Worm (Caenorhabditis elegans) whole organism, L4 larva: ENCODE measurements around the gene K08E4.7.

Experiments
- D1046.2 ChIP-seq: fragments of 200-800 bp; sonication (Bioruptor generic); IDR thresholded peaks from 2 replicates; pipeline ENCODE4 v1.3.6; 2022; ENCODE audit warnings: missing genetic modification characterization, missing compliant biosample characterization
- F37D6.2 ChIP-seq: sonication (generic microtip); optimal IDR thresholded peaks from 2 replicates; lab custom pipeline; 2016; ENCODE audit warnings: mild to moderate bottlenecking, missing genetic modification characterization, missing compliant biosample characterization
- F44E2.7 ChIP-seq: fragments of 200-800 bp; sonication (Bioruptor generic); IDR thresholded peaks from 2 replicates; pipeline ENCODE4 v2.1.2; 2022; ENCODE audit warnings: missing genetic modification characterization, missing compliant biosample characterization
- F49E8.2 ChIP-seq: sonication (generic microtip); optimal IDR thresholded peaks from 2 replicates; lab custom pipeline; 2016; ENCODE audit warnings: missing compliant biosample characterization, mild to moderate bottlenecking, missing genetic modification characterization, borderline replicate concordance
- Y5F2A.4 ChIP-seq: fragments of 200-800 bp; sonication (Bioruptor generic); optimal IDR thresholded peaks from 2 replicates; lab custom pipeline; 2018; ENCODE audit warnings: mild to moderate bottlenecking, missing genetic modification characterization, missing compliant biosample characterization
- ZK546.5 ChIP-seq, 2 experiments: sonication (generic microtip); optimal IDR thresholded peaks; 2 replicates each; lab custom pipeline; 2017; ENCODE audit warnings: missing biosample characterization in 2 of 2, missing genetic modification characterization in 2 of 2
- aha-1 ChIP-seq: fragments of 150-350 bp; peaks from one replicate; lab custom pipeline; 2014; ENCODE audit warnings: missing biosample characterization, missing genetic modification characterization
- ama-1 ChIP-seq: fragments of 150-350 bp; optimal IDR thresholded peaks from 2 replicates; lab custom pipeline; 2014; ENCODE audit warnings: inconsistent platforms, mixed read lengths
- ceh-32 ChIP-seq: sonication (generic microtip); optimal IDR thresholded peaks from 2 replicates; lab custom pipeline; 2016; ENCODE audit warnings: mild to moderate bottlenecking, missing genetic modification characterization, missing compliant biosample characterization; ENCODE audit not compliant: poor library complexity
- daf-16 ChIP-seq, 3 experiments: sonication (generic microtip); optimal IDR thresholded peaks; 2 replicates each; lab custom pipeline; 2016 to 2017; ENCODE audit warnings: missing genetic modification characterization in 3 of 3, missing genetic modification reagents in 3 of 3, mild to moderate bottlenecking in 2 of 3, missing compliant biosample characterization in 2 of 3, missing biosample characterization in 1 of 3, moderate library complexity in 1 of 3
- daf-19 ChIP-seq: fragments of 200-800 bp; sonication (Bioruptor generic); conservative IDR thresholded peaks from 2 replicates; pipeline ENCODE4 v1.3.6; 2022; ENCODE audit warnings: missing genetic modification characterization, missing compliant biosample characterization
- daf-8 ChIP-seq: fragments of 200-800 bp; sonication (Bioruptor generic); IDR thresholded peaks from 2 replicates; pipeline ENCODE4 v1.3.6; 2022; ENCODE audit warnings: missing genetic modification characterization, missing compliant biosample characterization
- dmd-6 ChIP-seq: fragments of 200-800 bp; sonication (Bioruptor generic); IDR thresholded peaks from 2 replicates; pipeline ENCODE4 v1.3.6; 2022; ENCODE audit warnings: missing genetic modification reagents, missing genetic modification characterization, missing compliant biosample characterization
- dve-1 ChIP-seq: sonication (generic microtip); optimal IDR thresholded peaks from 2 replicates; lab custom pipeline; 2017; ENCODE audit warnings: antibody characterized with exemption, mild to moderate bottlenecking, missing genetic modification characterization, missing compliant biosample characterization; ENCODE audit not compliant: insufficient read depth
- egl-43 ChIP-seq: fragments of 200-800 bp; sonication (Bioruptor generic); IDR thresholded peaks from 2 replicates; pipeline ENCODE4 v1.3.6; 2022; ENCODE audit warnings: missing genetic modification reagents, missing genetic modification characterization, missing compliant biosample characterization
- fos-1 ChIP-seq: fragments of 150-350 bp; optimal IDR thresholded peaks from 2 replicates; lab custom pipeline; 2014; ENCODE audit warnings: missing biosample characterization, missing genetic modification characterization
- gei-8 ChIP-seq: fragments of 200-800 bp; sonication (Bioruptor generic); optimal IDR thresholded peaks from 2 replicates; lab custom pipeline; 2018; ENCODE audit warnings: mild to moderate bottlenecking, missing genetic modification characterization, missing compliant biosample characterization
- lin-1 ChIP-seq: fragments of 200-800 bp; sonication (Bioruptor generic); IDR thresholded peaks from 2 replicates; pipeline ENCODE4 v1.3.6; 2022; ENCODE audit warnings: missing genetic modification reagents, missing genetic modification characterization, missing compliant biosample characterization
- lin-13 ChIP-seq: fragments of 150-350 bp; optimal IDR thresholded peaks from 2 replicates; lab custom pipeline; 2014; ENCODE audit warnings: missing biosample characterization, missing genetic modification reagents, missing genetic modification characterization
- lin-15B ChIP-seq: fragments of 150-350 bp; sonication (generic microtip); optimal IDR thresholded peaks from 3 replicates; lab custom pipeline; 2014; ENCODE audit warnings: missing biosample characterization, missing genetic modification characterization
- lin-38 ChIP-seq: fragments of 200-800 bp; sonication (Bioruptor generic); IDR thresholded peaks from 2 replicates; pipeline ENCODE4 v1.3.6; 2022; ENCODE audit warnings: missing genetic modification reagents, missing genetic modification characterization, missing compliant biosample characterization
- lin-39 ChIP-seq: fragments of 150-350 bp; optimal IDR thresholded peaks from 2 replicates; lab custom pipeline; 2014; ENCODE audit warnings: missing biosample characterization, missing genetic modification reagents, missing genetic modification characterization
- lsy-2 ChIP-seq, 2 experiments: fragments of 150-350 bp in 1 of 2; sonication (generic microtip) in 1 of 2; optimal IDR thresholded peaks; 2 replicates each; lab custom pipeline; 2014 to 2017; ENCODE audit warnings: missing biosample characterization in 2 of 2, missing genetic modification characterization in 2 of 2
- madf-5 ChIP-seq, 2 experiments: fragments of 200-800 bp; sonication (Bioruptor generic); IDR thresholded peaks; 2 replicates each; pipeline ENCODE4 v1.3.6; 2022; ENCODE audit warnings: missing compliant biosample characterization in 2 of 2, missing genetic modification characterization in 2 of 2
- mdt-29 ChIP-seq: fragments of 200-800 bp; sonication (Bioruptor generic); IDR thresholded peaks from 2 replicates; pipeline ENCODE4 v1.3.6; 2022; ENCODE audit warnings: missing genetic modification reagents, missing genetic modification characterization, missing compliant biosample characterization
- mep-1 ChIP-seq: fragments of 150-350 bp; sonication (generic microtip); optimal IDR thresholded peaks from 3 replicates; lab custom pipeline; 2014; ENCODE audit warnings: missing biosample characterization, missing genetic modification characterization
- mxl-2 ChIP-seq: fragments of 200-800 bp; sonication (Bioruptor generic); conservative IDR thresholded peaks from 2 replicates; pipeline ENCODE4 v1.3.6; 2022; ENCODE audit warnings: missing genetic modification reagents, missing genetic modification characterization, missing compliant biosample characterization
- mxl-3 ChIP-seq: fragments of 200-800 bp; sonication (Bioruptor generic); optimal IDR thresholded peaks from 2 replicates; lab custom pipeline; 2018; ENCODE audit warnings: mild to moderate bottlenecking, missing genetic modification characterization, missing compliant biosample characterization
- nhr-10 ChIP-seq: fragments of 150-350 bp; optimal IDR thresholded peaks from 2 replicates; lab custom pipeline; 2014; ENCODE audit warnings: missing biosample characterization, missing genetic modification characterization
- nhr-102 ChIP-seq: sonication (generic microtip); optimal IDR thresholded peaks from 2 replicates; lab custom pipeline; 2016; ENCODE audit warnings: mild to moderate bottlenecking, missing genetic modification characterization, moderate library complexity, missing compliant biosample characterization
- nhr-11 ChIP-seq: fragments of 150-350 bp; optimal IDR thresholded peaks from 2 replicates; lab custom pipeline; 2014; ENCODE audit warnings: missing biosample characterization, missing genetic modification characterization
- nhr-28 ChIP-seq: fragments of 150-350 bp; optimal IDR thresholded peaks from 2 replicates; lab custom pipeline; 2014; ENCODE audit warnings: missing biosample characterization, missing genetic modification characterization
- nhr-41 ChIP-seq: fragments of 200-800 bp; sonication (Bioruptor generic); IDR thresholded peaks from 2 replicates; pipeline ENCODE4 v1.3.6; 2022; ENCODE audit warnings: missing genetic modification reagents, missing genetic modification characterization, missing compliant biosample characterization
- nhr-48 ChIP-seq: sonication (generic microtip); optimal IDR thresholded peaks from 2 replicates; lab custom pipeline; 2016; ENCODE audit warnings: mild to moderate bottlenecking, missing genetic modification characterization, missing compliant biosample characterization
- nhr-77 ChIP-seq: fragments of 150-350 bp; optimal IDR thresholded peaks from 2 replicates; lab custom pipeline; 2014; ENCODE audit warnings: missing biosample characterization, missing genetic modification characterization
- pqm-1 ChIP-seq: sonication (generic microtip); optimal IDR thresholded peaks from 2 replicates; lab custom pipeline; 2017; ENCODE audit warnings: missing biosample characterization, missing genetic modification characterization
- sdz-12 ChIP-seq: fragments of 200-800 bp; sonication (Bioruptor generic); optimal IDR thresholded peaks from 2 replicates; lab custom pipeline; 2018; ENCODE audit warnings: mild to moderate bottlenecking, missing genetic modification characterization, missing compliant biosample characterization
- spr-1 ChIP-seq: sonication (generic microtip); optimal IDR thresholded peaks from 2 replicates; lab custom pipeline; 2016; ENCODE audit warnings: mild to moderate bottlenecking, missing genetic modification characterization, missing compliant biosample characterization
- spr-3 ChIP-seq: fragments of 200-800 bp; sonication (Bioruptor generic); optimal IDR thresholded peaks from 2 replicates; lab custom pipeline; 2018; ENCODE audit warnings: mild to moderate bottlenecking, missing genetic modification characterization, missing compliant biosample characterization
- unc-62 ChIP-seq, 3 experiments: fragments of 150-350 bp in 1 of 3; sonication (generic microtip); optimal IDR thresholded peaks in 2 of 3; peaks in 1 of 3; 1 replicate in 1 of 3; 2 replicates in 2 of 3; lab custom pipeline; 2014 to 2017; ENCODE audit warnings: missing biosample characterization in 3 of 3, missing genetic modification characterization in 3 of 3, missing genetic modification reagents in 3 of 3, missing genotype in 1 of 3
- zfp-2 ChIP-seq: sonication (generic microtip); optimal IDR thresholded peaks from 2 replicates; lab custom pipeline; 2016; ENCODE audit warnings: mild to moderate bottlenecking, missing genetic modification characterization, missing compliant biosample characterization

K08E4.7 gene

DNA sequence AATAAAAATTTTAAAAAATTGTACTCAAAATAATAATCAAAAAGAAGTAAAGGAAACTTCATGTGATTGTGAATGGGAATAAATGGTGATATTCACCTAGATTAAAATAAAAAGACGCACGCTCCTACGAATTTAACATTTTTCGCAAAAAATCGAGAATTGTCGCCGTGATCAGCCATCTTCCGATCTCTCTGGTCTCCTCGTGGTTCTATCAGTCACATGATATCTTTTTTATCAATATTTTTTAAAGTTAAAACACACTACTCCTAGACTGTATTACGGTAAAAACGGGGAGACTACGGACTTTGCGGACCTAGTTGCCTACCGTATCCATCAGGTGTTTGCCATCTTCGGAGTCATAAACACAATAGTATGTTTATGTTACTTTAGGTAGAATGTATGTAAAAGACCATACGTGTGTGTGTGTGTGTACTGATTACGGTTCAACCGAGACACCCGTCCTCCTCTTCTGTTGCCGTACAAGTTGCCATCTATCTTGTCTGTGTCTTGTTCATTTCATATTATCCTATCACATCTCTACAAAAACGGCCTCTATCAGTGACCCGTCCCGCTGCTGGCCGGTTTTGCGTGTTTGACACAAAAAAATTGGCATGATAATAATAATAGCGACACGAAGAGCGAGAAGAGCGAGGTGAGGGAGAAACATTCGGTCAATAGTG, 28.9 kb upstream of the K08E4.7 start, which contains the start of gene T12G3.2 (continued):
- TF ChIP-seq lin-15B (tag; lab: Kevin White, UChicago) = no peak
- no peak for TF ChIP-seq mdt-29 (GFP tag; lab: Robert Waterston, UW)
- peak; percentile 29 for TF ChIP-seq mep-1 (tag; lab: Kevin White, UChicago)
- TF ChIP-seq lin-38 (GFP tag; lab: Robert Waterston, UW) = no peak
- peak; percentile 42 for TF ChIP-seq nhr-48
- peak in 1 of 2 experiments; percentile 35 for TF ChIP-seq lsy-2 (tag; optimal IDR thresholded peaks at IDR 0.05; lab: Kevin White, UChicago)
- TF ChIP-seq zfp-2 (tag; lab: Kevin White, UChicago) = no peak
- no peak for TF ChIP-seq spr-1 (tag; lab: Kevin White, UChicago)
- peak; percentile 89 for TF ChIP-seq nhr-28 (tag; lab: Kevin White, UChicago)
- no peak for TF ChIP-seq daf-16 (GFP tag; optimal IDR thresholded peaks at IDR 0.05; lab: Kevin White, UChicago)
- TF ChIP-seq daf-16 (tag; optimal IDR thresholded peaks at IDR 0.05; lab: Kevin White, UChicago) = peak; percentile 92
- no peak for TF ChIP-seq Y5F2A.4
- no peak for TF ChIP-seq daf-8 (GFP tag; lab: Robert Waterston, UW)
- TF ChIP-seq sdz-12 = no peak
- no peak for TF ChIP-seq lin-13 (GFP tag; lab: Kevin White, UChicago)
- TF ChIP-seq daf-19 = no peak
- no peak for TF ChIP-seq nhr-102 (tag; lab: Kevin White, UChicago)
- no peak for TF ChIP-seq ceh-32
- TF ChIP-seq F37D6.2 (tag; lab: Kevin White, UChicago) = no peak
- no peak for TF ChIP-seq fos-1 (tag; lab: Kevin White, UChicago)
- no peak for TF ChIP-seq mxl-2 (GFP tag; lab: Robert Waterston, UW)
- TF ChIP-seq nhr-77 = peak; percentile 64
- no peak for TF ChIP-seq nhr-11 (tag; lab: Kevin White, UChicago)
- TF ChIP-seq nhr-10 = no peak
- TF ChIP-seq F44E2.7 (GFP tag; lab: Robert Waterston, UW) = no peak
- TF ChIP-seq nhr-41 (GFP tag; lab: Robert Waterston, UW) = peak; percentile 27; the same call in 1 of the 2 replicates
- TF ChIP-seq egl-43 = no peak
- TF ChIP-seq pqm-1 (tag; lab: Kevin White, UChicago) = peak; percentile 91
- peak; percentile 71 for TF ChIP-seq mxl-3
- no peak for TF ChIP-seq gei-8 (GFP tag; lab: Kevin White, UChicago)
- no peak for TF ChIP-seq lin-1 (GFP tag; lab: Robert Waterston, UW)
- peak; percentile 4 for TF ChIP-seq dve-1 (tag; lab: Kevin White, UChicago)
- no peak for TF ChIP-seq ama-1 (lab: Kevin White, UChicago)
- TF ChIP-seq aha-1 (tag; lab: Kevin White, UChicago) = peak; percentile 76
- no peak for TF ChIP-seq spr-3 (GFP tag; lab: Kevin White, UChicago)
- TF ChIP-seq unc-62 (GFP tag; optimal IDR thresholded peaks at IDR 0.05 in 1 of 2; lab: Kevin White, UChicago) = no peak
- no peak for TF ChIP-seq unc-62 (tag; optimal IDR thresholded peaks at IDR 0.05; lab: Kevin White, UChicago)
- no peak for TF ChIP-seq D1046.2
- no peak for TF ChIP-seq ZK546.5 (tag; optimal IDR thresholded peaks at IDR 0.05; lab: Kevin White, UChicago)
- TF ChIP-seq F49E8.2 (tag; lab: Kevin White, UChicago) = no peak
- peak; percentile 63; the same call in 1 of the 2 replicates for TF ChIP-seq dmd-6 (GFP tag; lab: Robert Waterston, UW)
- TF ChIP-seq lin-39 (tag; lab: Kevin White, UChicago) = no peak
- TF ChIP-seq madf-5 (GFP tag; IDR thresholded peaks at IDR 0.05; lab: Robert Waterston, UW) = no peak
